Worm (Caenorhabditis elegans) whole organism, L4 larva: Measurements from ENCODE around the gene ins-21.

Experiments
- F26F4.8 ChIP-seq: fragments of 200-800 bp; sonication (Bioruptor generic); conservative IDR thresholded peaks from 2 replicates; pipeline ENCODE4 v1.3.6; 2022; ENCODE audit warnings: missing genetic modification characterization, missing compliant biosample characterization
- F37D6.2 ChIP-seq: sonication (generic microtip); optimal IDR thresholded peaks from 2 replicates; lab custom pipeline; 2016; ENCODE audit warnings: mild to moderate bottlenecking, missing genetic modification characterization, missing compliant biosample characterization
- T20F7.1 ChIP-seq: fragments of 200-800 bp; sonication (Bioruptor generic); optimal IDR thresholded peaks from 2 replicates; lab custom pipeline; 2018; ENCODE audit warnings: mild to moderate bottlenecking, missing genetic modification characterization, missing compliant biosample characterization
- Y105C5A.15 ChIP-seq: fragments of 200-800 bp; sonication (Bioruptor generic); IDR thresholded peaks from 2 replicates; pipeline ENCODE4 v1.3.6; 2022; ENCODE audit warnings: missing genetic modification characterization, missing compliant biosample characterization
- Y5F2A.4 ChIP-seq: fragments of 200-800 bp; sonication (Bioruptor generic); optimal IDR thresholded peaks from 2 replicates; lab custom pipeline; 2018; ENCODE audit warnings: mild to moderate bottlenecking, missing genetic modification characterization, missing compliant biosample characterization
- aha-1 ChIP-seq: fragments of 150-350 bp; peaks from one replicate; lab custom pipeline; 2014; ENCODE audit warnings: missing biosample characterization, missing genetic modification characterization
- ceh-20 ChIP-seq: fragments of 200-800 bp; sonication (Bioruptor generic); IDR thresholded peaks from 2 replicates; pipeline ENCODE4 v1.3.6; 2022; ENCODE audit warnings: missing genetic modification reagents, missing genetic modification characterization, missing compliant biosample characterization
- ceh-82 ChIP-seq: sonication (generic microtip); optimal IDR thresholded peaks from 2 replicates; lab custom pipeline; 2017; ENCODE audit warnings: missing biosample characterization, missing genetic modification characterization
- ctbp-1 ChIP-seq: fragments of 200-800 bp; sonication (Bioruptor generic); IDR thresholded peaks from 2 replicates; pipeline ENCODE4 v1.3.6; 2022; ENCODE audit warnings: missing genetic modification reagents, missing genetic modification characterization, missing compliant biosample characterization
- daf-16 ChIP-seq, 3 experiments: sonication (generic microtip); optimal IDR thresholded peaks; 2 replicates each; lab custom pipeline; 2016 to 2017; ENCODE audit warnings: missing genetic modification characterization in 3 of 3, missing genetic modification reagents in 3 of 3, mild to moderate bottlenecking in 2 of 3, missing compliant biosample characterization in 2 of 3, missing biosample characterization in 1 of 3, moderate library complexity in 1 of 3
- dmd-6 ChIP-seq: fragments of 200-800 bp; sonication (Bioruptor generic); IDR thresholded peaks from 2 replicates; pipeline ENCODE4 v1.3.6; 2022; ENCODE audit warnings: missing genetic modification reagents, missing genetic modification characterization, missing compliant biosample characterization
- dmd-8 ChIP-seq: fragments of 200-800 bp; sonication (Bioruptor generic); IDR thresholded peaks from 2 replicates; pipeline ENCODE4 v1.3.6; 2022; ENCODE audit warnings: missing genetic modification characterization, missing compliant biosample characterization
- dpl-1 ChIP-seq: fragments of 150-350 bp; optimal IDR thresholded peaks from 2 replicates; lab custom pipeline; 2014; ENCODE audit warnings: missing biosample characterization, missing genetic modification reagents, missing genetic modification characterization
- egl-27 ChIP-seq: sonication (generic microtip); optimal IDR thresholded peaks from 3 replicates; lab custom pipeline; 2017; ENCODE audit warnings: missing biosample characterization, missing genetic modification reagents, missing genetic modification characterization
- gei-8 ChIP-seq: fragments of 200-800 bp; sonication (Bioruptor generic); optimal IDR thresholded peaks from 2 replicates; lab custom pipeline; 2018; ENCODE audit warnings: mild to moderate bottlenecking, missing genetic modification characterization, missing compliant biosample characterization
- lin-13 ChIP-seq: fragments of 150-350 bp; optimal IDR thresholded peaks from 2 replicates; lab custom pipeline; 2014; ENCODE audit warnings: missing biosample characterization, missing genetic modification reagents, missing genetic modification characterization
- lin-38 ChIP-seq: fragments of 200-800 bp; sonication (Bioruptor generic); IDR thresholded peaks from 2 replicates; pipeline ENCODE4 v1.3.6; 2022; ENCODE audit warnings: missing genetic modification reagents, missing genetic modification characterization, missing compliant biosample characterization
- madf-9 ChIP-seq: fragments of 200-800 bp; sonication (Bioruptor generic); conservative IDR thresholded peaks from 2 replicates; pipeline ENCODE4 v1.3.6; 2022; ENCODE audit warnings: missing genetic modification reagents, missing genetic modification characterization, missing compliant biosample characterization
- mdl-1 ChIP-seq, 2 experiments: fragments of 150-350 bp in 1 of 2; sonication (generic microtip) in 1 of 2; optimal IDR thresholded peaks; 2 replicates each; lab custom pipeline; 2014 to 2017; ENCODE audit warnings: missing biosample characterization in 2 of 2, missing genetic modification characterization in 2 of 2
- mep-1 ChIP-seq: fragments of 150-350 bp; sonication (generic microtip); optimal IDR thresholded peaks from 3 replicates; lab custom pipeline; 2014; ENCODE audit warnings: missing biosample characterization, missing genetic modification characterization
- mes-2 ChIP-seq: sonication (generic microtip); optimal IDR thresholded peaks from 2 replicates; lab custom pipeline; 2016; ENCODE audit warnings: missing genotype, mild to moderate bottlenecking, missing genetic modification characterization, missing compliant biosample characterization; ENCODE audit not compliant: poor library complexity, severe bottlenecking
- nhr-102 ChIP-seq: sonication (generic microtip); optimal IDR thresholded peaks from 2 replicates; lab custom pipeline; 2016; ENCODE audit warnings: mild to moderate bottlenecking, missing genetic modification characterization, moderate library complexity, missing compliant biosample characterization
- nhr-11 ChIP-seq: fragments of 150-350 bp; optimal IDR thresholded peaks from 2 replicates; lab custom pipeline; 2014; ENCODE audit warnings: missing biosample characterization, missing genetic modification characterization
- nhr-111 ChIP-seq: fragments of 200-800 bp; sonication (Bioruptor generic); optimal IDR thresholded peaks from 2 replicates; lab custom pipeline; 2018; ENCODE audit warnings: mild to moderate bottlenecking, missing genetic modification characterization, missing compliant biosample characterization
- nhr-237 ChIP-seq: sonication (generic microtip); optimal IDR thresholded peaks from 2 replicates; lab custom pipeline; 2017; ENCODE audit warnings: missing biosample characterization, missing genetic modification characterization
- nhr-41 ChIP-seq: fragments of 200-800 bp; sonication (Bioruptor generic); IDR thresholded peaks from 2 replicates; pipeline ENCODE4 v1.3.6; 2022; ENCODE audit warnings: missing genetic modification reagents, missing genetic modification characterization, missing compliant biosample characterization
- nhr-42 ChIP-seq: fragments of 200-800 bp; sonication (Bioruptor generic); IDR thresholded peaks from 2 replicates; pipeline ENCODE4 v1.3.6; 2022; ENCODE audit warnings: missing genetic modification characterization, missing compliant biosample characterization
- nhr-48 ChIP-seq: sonication (generic microtip); optimal IDR thresholded peaks from 2 replicates; lab custom pipeline; 2016; ENCODE audit warnings: mild to moderate bottlenecking, missing genetic modification characterization, missing compliant biosample characterization
- nhr-6 ChIP-seq: fragments of 150-350 bp; optimal IDR thresholded peaks from 2 replicates; lab custom pipeline; 2014; ENCODE audit warnings: missing biosample characterization, missing genetic modification characterization
- nhr-76 ChIP-seq: fragments of 150-350 bp; optimal IDR thresholded peaks from 2 replicates; lab custom pipeline; 2014; ENCODE audit warnings: missing biosample characterization, missing genetic modification characterization
- pqm-1 ChIP-seq: sonication (generic microtip); optimal IDR thresholded peaks from 2 replicates; lab custom pipeline; 2017; ENCODE audit warnings: missing biosample characterization, missing genetic modification characterization
- rbr-2 ChIP-seq: sonication (generic microtip); optimal IDR thresholded peaks from 2 replicates; lab custom pipeline; 2016; ENCODE audit warnings: missing genotype, missing genetic modification characterization, missing compliant biosample characterization
- sdz-12 ChIP-seq: fragments of 200-800 bp; sonication (Bioruptor generic); optimal IDR thresholded peaks from 2 replicates; lab custom pipeline; 2018; ENCODE audit warnings: mild to moderate bottlenecking, missing genetic modification characterization, missing compliant biosample characterization
- spr-1 ChIP-seq: sonication (generic microtip); optimal IDR thresholded peaks from 2 replicates; lab custom pipeline; 2016; ENCODE audit warnings: mild to moderate bottlenecking, missing genetic modification characterization, missing compliant biosample characterization
- spr-3 ChIP-seq: fragments of 200-800 bp; sonication (Bioruptor generic); optimal IDR thresholded peaks from 2 replicates; lab custom pipeline; 2018; ENCODE audit warnings: mild to moderate bottlenecking, missing genetic modification characterization, missing compliant biosample characterization
- unc-39 ChIP-seq: sonication (generic microtip); optimal IDR thresholded peaks from 2 replicates; lab custom pipeline; 2017; ENCODE audit warnings: missing biosample characterization, missing genetic modification characterization
- zip-2 ChIP-seq: fragments of 150-350 bp; optimal IDR thresholded peaks from 2 replicates; lab custom pipeline; 2014; ENCODE audit warnings: missing biosample characterization, missing genetic modification characterization

ins-21 gene

DNA sequence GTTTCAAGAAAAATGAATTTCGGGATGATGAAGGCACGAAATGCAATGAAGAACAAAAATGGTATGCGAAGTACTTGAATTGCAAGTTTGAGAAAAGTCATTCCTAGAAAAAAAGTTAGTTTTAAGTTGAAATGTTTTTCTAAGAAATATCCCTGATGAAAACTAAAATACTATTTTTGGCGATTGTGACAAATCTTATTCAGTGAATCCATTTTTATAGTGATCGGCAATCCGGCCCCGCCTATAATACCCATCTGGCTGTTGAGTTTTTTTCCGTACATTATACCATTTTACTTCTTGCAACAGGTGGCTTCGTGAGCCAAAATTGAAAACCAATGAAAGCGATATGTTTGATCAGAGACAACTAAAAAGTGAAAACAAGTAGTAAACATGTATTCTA, 24.3 kb upstream of the ins-21 start, which contains the start of gene C05B5.17:
C05B5.17 (minus strand) TSS at position 101 of the 400 bp plus-strand sequence.
- no peak for TF ChIP-seq nhr-41 (GFP tag; lab: Robert Waterston, UW)
- TF ChIP-seq nhr-76 (tag; lab: Kevin White, UChicago) = no peak
- no peak for TF ChIP-seq egl-27 (tag; lab: Kevin White, UChicago)
- TF ChIP-seq F37D6.2 (tag; lab: Kevin White, UChicago) = no peak
- no peak for TF ChIP-seq gei-8 (GFP tag; lab: Kevin White, UChicago)
- no peak for TF ChIP-seq spr-1 (tag; lab: Kevin White, UChicago)
- TF ChIP-seq zip-2 (tag; lab: Kevin White, UChicago) = no peak
- no peak for TF ChIP-seq ctbp-1 (GFP tag; lab: Robert Waterston, UW)
- TF ChIP-seq sdz-12 (GFP tag; lab: Kevin White, UChicago) = no peak
- no peak for TF ChIP-seq mes-2 (tag; lab: Kevin White, UChicago)
- TF ChIP-seq unc-39 (tag; lab: Kevin White, UChicago) = no peak
- no peak for TF ChIP-seq ceh-82 (tag; lab: Kevin White, UChicago)
- TF ChIP-seq Y105C5A.15 (GFP tag; lab: Robert Waterston, UW) = no peak
- no peak for TF ChIP-seq mep-1 (tag; lab: Kevin White, UChicago)
- no peak for TF ChIP-seq spr-3 (GFP tag; lab: Kevin White, UChicago)
- TF ChIP-seq nhr-11 (tag; lab: Kevin White, UChicago) = no peak
- TF ChIP-seq nhr-111 (GFP tag; lab: Kevin White, UChicago) = no peak
- TF ChIP-seq F26F4.8 = no peak
- TF ChIP-seq, all 104 proteins: peak for 0

- TF ChIP-seq ceh-20 (GFP tag; lab: Robert Waterston, UW) (no peak), dpl-1 (GFP tag; lab: Kevin White, UChicago) (no peak), nhr-48 (no peak), T20F7.1 (GFP tag; lab: Kevin White, UChicago) (no peak), dmd-8 (no peak), F26F4.8 (no peak), nhr-237 (tag; lab: Kevin White, UChicago) (no peak), dmd-6 (GFP tag; lab: Robert Waterston, UW) (no peak), mes-2 (tag; lab: Kevin White, UChicago) (no peak), lin-13 (no peak), madf-9 (no peak), nhr-111 (GFP tag; lab: Kevin White, UChicago) (no peak), aha-1 (no peak), Y5F2A.4 (GFP tag; lab: Kevin White, UChicago) (no peak), nhr-102 (no peak), nhr-42 (no peak), rbr-2 (tag; lab: Kevin White, UChicago) (no peak), mdl-1 (tag; optimal IDR thresholded peaks at IDR 0.05; lab: Kevin White, UChicago) (no peak), lin-38 (no peak)
These were observed 23.1 kb upstream of the ins-21 start, which contains the start of gene C05B5.2 for ce11 chrIII:10000428-10000827. C05B5.2 (minus strand) TSS chrIII:10000528.

- peak; percentile 19 for TF ChIP-seq nhr-6 (tag; lab: Kevin White, UChicago)
- TF ChIP-seq dpl-1 (GFP tag; lab: Kevin White, UChicago) = no peak
- no peak for TF ChIP-seq daf-16 (GFP tag; optimal IDR thresholded peaks at IDR 0.05; lab: Kevin White, UChicago)
- TF ChIP-seq daf-16 (tag; optimal IDR thresholded peaks at IDR 0.05; lab: Kevin White, UChicago) = peak; percentile 32
- peak; percentile 7 for TF ChIP-seq pqm-1 (tag; lab: Kevin White, UChicago)
These were observed 22.5 kb upstream of the ins-21 start, which contains the start of gene C05B5.5 for ce11 chrIII:10001060-10001459. C05B5.5 (plus strand) TSS chrIII:10001360.
